Worm (Caenorhabditis elegans) whole organism, L4 larva: Measurements from ENCODE around the gene C33D3.5.

Experiments used
- Y105C5A.15 ChIP-seq: fragments of 200-800 bp; sonication (Bioruptor generic); IDR thresholded peaks from 2 replicates; pipeline ENCODE4 v1.3.6; 2022; ENCODE audit warnings: missing genetic modification characterization, missing compliant biosample characterization
- ama-1 ChIP-seq: fragments of 150-350 bp; optimal IDR thresholded peaks from 2 replicates; lab custom pipeline; 2014; ENCODE audit warnings: inconsistent platforms, mixed read lengths

DNA sequence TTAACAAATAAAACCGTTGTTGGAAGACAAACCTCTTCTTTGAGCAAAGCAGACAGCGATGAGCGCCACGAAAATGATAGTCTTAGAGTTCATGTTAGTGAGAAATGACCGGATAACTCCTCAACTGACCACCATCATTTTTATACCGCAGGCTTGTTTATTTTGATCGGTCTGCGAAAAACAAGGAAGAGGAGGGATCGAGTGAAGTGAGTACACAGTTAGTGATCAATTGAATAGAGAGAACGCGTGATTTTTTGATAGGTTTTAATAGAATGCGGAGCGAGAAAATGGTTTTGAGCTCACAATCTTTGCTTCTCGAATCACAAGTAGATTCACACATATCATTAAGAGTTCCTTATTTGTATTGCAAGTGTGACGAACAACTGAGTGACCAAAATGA, 30.2 kb downstream of the C33D3.5 start, which contains the start of gene F14F3.4:
- TF ChIP-seq Y105C5A.15, result no peak
- no peak for TF ChIP-seq ama-1
